Fruit fly (Drosophila melanogaster): ENCODE results near the gene Septin4.

Gene Septin4

dm6 chrX:16670691-16671481, 24.1 kb downstream of the Septin4 start:
- TF ChIP-seq CG17328 (GFP tag; IDR thresholded peaks at IDR 0.05) (no peak), CG16815 (GFP tag; optimal IDR thresholded peaks at IDR 0.05) (no peak), CG31441 (GFP tag; IDR thresholded peaks at IDR 0.05) (peak; percentile 18; the same call in 1 of the 2 replicates), Abd-B (GFP tag; optimal IDR thresholded peaks at IDR 0.05) (peak; percentile 42), rib (GFP tag; IDR thresholded peaks at IDR 0.05) (no peak), da (GFP tag; optimal IDR thresholded peaks at IDR 0.05) (no peak), danr (GFP tag; IDR thresholded peaks at IDR 0.05) (no peak), eve (GFP tag; optimal IDR thresholded peaks at IDR 0.05) (no peak), nerfin-2 (GFP tag; IDR thresholded peaks at IDR 0.05; ENCODE audit: partially characterized antibody) (no peak), pzg (GFP tag; optimal IDR thresholded peaks at IDR 0.05) (no peak), CG4424 (GFP tag; optimal IDR thresholded peaks at IDR 0.05) (no peak), jing (GFP tag; optimal IDR thresholded peaks at IDR 0.05) (no peak), wor (GFP tag; IDR thresholded peaks at IDR 0.05) (no peak), CG17359 (tag; optimal IDR thresholded peaks at IDR 0.05) (no peak), CG10979 (tag; optimal IDR thresholded peaks at IDR 0.05) (no peak), sisA (GFP tag; IDR thresholded peaks at IDR 0.05) (no peak; the same call in 1 of the 2 replicates), cg (GFP tag; optimal IDR thresholded peaks at IDR 0.05) (no peak), row (GFP tag; IDR thresholded peaks at IDR 0.05) (peak; percentile 66), gfzf (GFP tag; optimal IDR thresholded peaks at IDR 0.05) (no peak), CG11560 (tag; IDR thresholded peaks at IDR 0.05) (no peak), CG31388 (GFP tag; optimal IDR thresholded peaks at IDR 0.05) (no peak), gcm (GFP tag; optimal IDR thresholded peaks at IDR 0.05) (no peak), vvl (GFP tag; IDR thresholded peaks at IDR 0.05) (no peak), TFAM (GFP tag; optimal IDR thresholded peaks at IDR 0.05) (no peak), slbo (GFP tag; IDR thresholded peaks at IDR 0.05) (peak; percentile 54; the same call in 1 of the 2 replicates), Blimp-1 (GFP tag; optimal IDR thresholded peaks at IDR 0.05) (no peak), NFAT (GFP tag; IDR thresholded peaks at IDR 0.05) (no peak), CG13296 (GFP tag; optimal IDR thresholded peaks at IDR 0.05) (no peak), CG5245 (GFP tag; optimal IDR thresholded peaks at IDR 0.05) (no peak), MTF-1 (GFP tag; optimal IDR thresholded peaks at IDR 0.05; ENCODE audit: borderline replicate concordance) (no peak), CG7928 (GFP tag; optimal IDR thresholded peaks at IDR 0.05) (no peak), Lhr (GFP tag; optimal IDR thresholded peaks at IDR 0.05) (no peak), CG13424 (tag; optimal IDR thresholded peaks at IDR 0.05) (peak; percentile 26), dmrt99B (tag; optimal IDR thresholded peaks at IDR 0.05) (peak; percentile 30), CG12299 (tag; optimal IDR thresholded peaks at IDR 0.05) (no peak), B-H1 (GFP tag; IDR thresholded peaks at IDR 0.05) (no peak), jumu (GFP tag; optimal IDR thresholded peaks at IDR 0.05) (no peak), CG43689 (GFP tag; IDR thresholded peaks at IDR 0.05) (no peak), amos (GFP tag; IDR thresholded peaks at IDR 0.05; ENCODE audit: partially characterized antibody) (no peak), CTCF (GFP tag; optimal IDR thresholded peaks at IDR 0.05) (no peak), Eip74EF (GFP tag; optimal IDR thresholded peaks at IDR 0.05) (peak in 1 of 2 experiments; percentile 10), CG7271 (tag; optimal IDR thresholded peaks at IDR 0.05) (no peak), YL-1 (GFP tag; optimal IDR thresholded peaks at IDR 0.05) (no peak), CG18764 (GFP tag; optimal IDR thresholded peaks at IDR 0.05) (no peak), fu2 (GFP tag; optimal IDR thresholded peaks at IDR 0.05) (no peak), mld (GFP tag; IDR thresholded peaks at IDR 0.05; ENCODE audit: partially characterized antibody) (no peak), CG12236 (GFP tag; optimal IDR thresholded peaks at IDR 0.05) (no peak), CkIIα-i1 (GFP tag; IDR thresholded peaks at IDR 0.05) (no peak), yki (optimal IDR thresholded peaks at IDR 0.05) (no peak), CG30403 (GFP tag; optimal IDR thresholded peaks at IDR 0.05) (peak; percentile 31)

Measured in whole organism, embryonic.